Fruit fly (Drosophila melanogaster): ENCODE data around the gene AdamTS-A.

The AdamTS-A gene

dm6 chr3R:15472753-15473212, 3.2 kb downstream of the AdamTS-A start (continued):
- no peak for TF ChIP-seq dm (GFP tag; optimal IDR thresholded peaks at IDR 0.05)
- no peak for TF ChIP-seq Trl (optimal IDR thresholded peaks at IDR 0.05)
- peak; percentile 37 for TF ChIP-seq Trl (GFP tag; optimal IDR thresholded peaks at IDR 0.05)
- no peak for TF ChIP-seq klu (GFP tag; IDR thresholded peaks at IDR 0.05)
- no peak for TF ChIP-seq dan (GFP tag; IDR thresholded peaks at IDR 0.05)
- peak; percentile 28 for TF ChIP-seq Abd-B (GFP tag; optimal IDR thresholded peaks at IDR 0.05)
- TF ChIP-seq Ptx1 (GFP tag; IDR thresholded peaks at IDR 0.05) = peak; percentile 50; the same call in 1 of the 2 replicates
- no peak for TF ChIP-seq Hey (tag; optimal IDR thresholded peaks at IDR 0.05)
- peak; percentile 61 for TF ChIP-seq ind (GFP tag; optimal IDR thresholded peaks at IDR 0.05)
- TF ChIP-seq CG4707 (GFP tag; optimal IDR thresholded peaks at IDR 0.05) = no peak
- peak; percentile 67 for TF ChIP-seq al (GFP tag; IDR thresholded peaks at IDR 0.05)
- TF ChIP-seq HHEX (GFP tag; optimal IDR thresholded peaks at IDR 0.05) = peak; percentile 32
- peak; percentile 89 for TF ChIP-seq Med (GFP tag)
- TF ChIP-seq CG4424 (GFP tag; optimal IDR thresholded peaks at IDR 0.05) = peak; percentile 43
- TF ChIP-seq CG15479 (GFP tag; optimal IDR thresholded peaks at IDR 0.05) = no peak
- peak; percentile 18 for TF ChIP-seq Mad (GFP tag; optimal IDR thresholded peaks at IDR 0.05)
- TF ChIP-seq Deaf1 (tag; optimal IDR thresholded peaks at IDR 0.05) = peak; percentile 30
- TF ChIP-seq sens-2 (GFP tag; IDR thresholded peaks at IDR 0.05) = no peak
- peak; percentile 9; the same call in 1 of the 2 replicates for TF ChIP-seq CG31224 (GFP tag; IDR thresholded peaks at IDR 0.05)
- peak in 1 of 2 experiments; percentile 46 for TF ChIP-seq Pdp1 (GFP tag; optimal IDR thresholded peaks at IDR 0.05)
- peak; percentile 51 for TF ChIP-seq CG10209 (GFP tag; optimal IDR thresholded peaks at IDR 0.05)
- 0 out of 3 replicates have a peak, but pooled peaks have one; percentile 19 for TF ChIP-seq B-H1 (GFP tag; IDR thresholded peaks at IDR 0.05)
- peak; percentile 61 for TF ChIP-seq CG32772 (GFP tag; IDR thresholded peaks at IDR 0.05)
- no peak for TF ChIP-seq Ets97D (GFP tag; optimal IDR thresholded peaks at IDR 0.05)
- peak; percentile 50 for TF ChIP-seq Hsf (GFP tag; optimal IDR thresholded peaks at IDR 0.05)
- peak; percentile 17 for TF ChIP-seq Fer1 (GFP tag; optimal IDR thresholded peaks at IDR 0.05)
- TF ChIP-seq CG17328 (GFP tag; IDR thresholded peaks at IDR 0.05) = no peak
- no peak for TF ChIP-seq CG11456 (GFP tag; IDR thresholded peaks at IDR 0.05)
- TF ChIP-seq Dll (GFP tag; IDR thresholded peaks at IDR 0.05; ENCODE audit: partially characterized antibody) = no peak
- TF ChIP-seq CG9817 (tag; optimal IDR thresholded peaks at IDR 0.05) = peak; percentile 53
- peak; percentile 25; the same call in 1 of the 2 replicates for TF ChIP-seq CG4730 (GFP tag; IDR thresholded peaks at IDR 0.05)
- no peak for TF ChIP-seq gt (GFP tag; IDR thresholded peaks at IDR 0.05)
- TF ChIP-seq NfI (GFP tag; optimal IDR thresholded peaks at IDR 0.05) = peak; percentile 32
- TF ChIP-seq CG7556 (GFP tag; optimal IDR thresholded peaks at IDR 0.05) = peak; percentile 50
- peak; percentile 29 for TF ChIP-seq CG12104 (GFP tag; optimal IDR thresholded peaks at IDR 0.05)
- peak; percentile 50 for TF ChIP-seq Oli (tag; optimal IDR thresholded peaks at IDR 0.05)
- no peak for TF ChIP-seq Hand (GFP tag; optimal IDR thresholded peaks at IDR 0.05)
- no peak for TF ChIP-seq CG6765 (GFP tag; optimal IDR thresholded peaks at IDR 0.05)
- TF ChIP-seq CG11085 (GFP tag; IDR thresholded peaks at IDR 0.05) = no peak
- TF ChIP-seq oc (tag; optimal IDR thresholded peaks at IDR 0.05) = no peak
- TF ChIP-seq ems (GFP tag; optimal IDR thresholded peaks at IDR 0.05) = peak; percentile 43
- peak; percentile 5; the same call in 1 of the 2 replicates for TF ChIP-seq NFAT (GFP tag; IDR thresholded peaks at IDR 0.05)
- no peak for TF ChIP-seq pan (optimal IDR thresholded peaks at IDR 0.05)
- TF ChIP-seq pan (GFP tag; optimal IDR thresholded peaks at IDR 0.05 in 1 of 2, IDR thresholded peaks at IDR 0.05 in 1 of 2) = peak in 1 of 2 experiments; percentile 32
- TF ChIP-seq Dip2 (GFP tag; IDR thresholded peaks at IDR 0.05) = no peak
- TF ChIP-seq pzg (GFP tag; optimal IDR thresholded peaks at IDR 0.05) = no peak
- TF ChIP-seq jumu (GFP tag; optimal IDR thresholded peaks at IDR 0.05) = peak; percentile 22
- TF ChIP-seq CG16815 (GFP tag; optimal IDR thresholded peaks at IDR 0.05) = peak; percentile 9
- TF ChIP-seq fd3F (GFP tag; optimal IDR thresholded peaks at IDR 0.05) = peak; percentile 65
- TF ChIP-seq sima (GFP tag; optimal IDR thresholded peaks at IDR 0.05) = no peak
- TF ChIP-seq CG9437 (GFP tag; optimal IDR thresholded peaks at IDR 0.05) = peak; percentile 33
- TF ChIP-seq CG12219 (GFP tag; optimal IDR thresholded peaks at IDR 0.05) = peak; percentile 21

All from whole organism, embryonic.